Worm (Caenorhabditis elegans) whole organism, young adult: Measurements from ENCODE around the gene F46C5.2.

Source experiments
- Y79H2A.3 ChIP-seq: fragments of 200-800 bp; sonication (Bioruptor generic); conservative IDR thresholded peaks from 2 replicates; pipeline ENCODE4 v1.3.6; 2022; ENCODE audit warnings: missing genetic modification reagents, missing genetic modification characterization, missing compliant biosample characterization
- ceh-79 ChIP-seq: sonication (generic microtip); optimal IDR thresholded peaks from 2 replicates; lab custom pipeline; 2017; ENCODE audit warnings: mild to moderate bottlenecking, missing genetic modification characterization, missing compliant biosample characterization
- nfya-2 ChIP-seq: fragments of 200-800 bp; sonication (Bioruptor generic); IDR thresholded peaks from 2 replicates; pipeline ENCODE4 v1.3.6; 2022; ENCODE audit warnings: missing genetic modification reagents, missing genetic modification characterization, missing compliant biosample characterization
- pha-4 ChIP-seq: fragments of 150-350 bp; sonication (generic microtip); optimal IDR thresholded peaks from 2 replicates; lab custom pipeline; 2014; ENCODE audit warnings: missing biosample characterization, missing genetic modification reagents, missing genetic modification characterization
- rpc-1 ChIP-seq, 2 experiments: fragments of 150-350 bp in 1 of 2; sonication (generic microtip) in 1 of 2; optimal IDR thresholded peaks; 2 replicates each; lab custom pipeline; 2014 to 2018; ENCODE audit warnings: missing biosample characterization in 1 of 2, missing genetic modification characterization in 1 of 2, missing genetic modification reagents in 1 of 2, missing genotype in 1 of 2
- somi-1 ChIP-seq: fragments of 200-800 bp; sonication (Bioruptor generic); optimal IDR thresholded peaks from 2 replicates; lab custom pipeline; 2018; ENCODE audit warnings: mild to moderate bottlenecking, missing genetic modification characterization, missing compliant biosample characterization
- ztf-28 ChIP-seq: fragments of 200-800 bp; sonication (Bioruptor generic); IDR thresholded peaks from 2 replicates; pipeline ENCODE4 v1.3.6; 2022; ENCODE audit warnings: missing genetic modification reagents, missing genetic modification characterization, missing compliant biosample characterization

The F46C5.2 gene

ce11 chrII:8784235-8784928, 44.7 kb downstream of the F46C5.2 start (continued):
- TF ChIP-seq somi-1 (GFP tag; lab: Kevin White, UChicago): no peak
- TF ChIP-seq, all 124 proteins: peak for 16

- no peak for TF ChIP-seq pha-4 (tag; lab: Kevin White, UChicago)
- TF ChIP-seq ceh-79 (tag; lab: Kevin White, UChicago): no peak
- no peak for TF ChIP-seq nfya-2 (GFP tag; lab: Robert Waterston, UW)
- no peak for TF ChIP-seq rpc-1 (optimal IDR thresholded peaks at IDR 0.05; lab: Kevin White, UChicago)
- TF ChIP-seq rpc-1 (tag; optimal IDR thresholded peaks at IDR 0.05; lab: Kevin White, UChicago): no peak
- no peak for TF ChIP-seq Y79H2A.3 (GFP tag; lab: Robert Waterston, UW)
- TF ChIP-seq ztf-28 (GFP tag; lab: Robert Waterston, UW): no peak
- TF ChIP-seq, all 124 proteins: peak for 0
These were observed 45.6 kb downstream of the F46C5.2 start, which contains the start of gene sgn-1 for ce11 chrII:8783451-8783967. sgn-1 (minus strand) TSS chrII:8783670.
